Worm (Caenorhabditis elegans) whole organism, L1 larva: ENCODE results near the gene ceh-18.

ENCODE experiments used
- C16A3.4 ChIP-seq: fragments of 150-350 bp; optimal IDR thresholded peaks from 2 replicates; lab custom pipeline; 2014; ENCODE audit warnings: missing biosample characterization, missing genetic modification characterization
- aly-2 ChIP-seq: fragments of 150-350 bp; optimal IDR thresholded peaks from 2 replicates; lab custom pipeline; 2014; ENCODE audit warnings: missing biosample characterization, missing genetic modification characterization
- ama-1 ChIP-seq: fragments of 150-350 bp; optimal IDR thresholded peaks from 2 replicates; lab custom pipeline; 2014
- ceh-90 ChIP-seq: sonication (generic microtip); optimal IDR thresholded peaks from 2 replicates; lab custom pipeline; 2016; ENCODE audit warnings: missing genetic modification characterization, missing compliant biosample characterization
- lin-13 ChIP-seq: fragments of 150-350 bp; optimal IDR thresholded peaks from 2 replicates; lab custom pipeline; 2014; ENCODE audit warnings: missing biosample characterization, missing genetic modification reagents, missing genetic modification characterization
- nhr-20 ChIP-seq: sonication (generic microtip); optimal IDR thresholded peaks from 2 replicates; lab custom pipeline; 2016; ENCODE audit warnings: mild to moderate bottlenecking, missing genetic modification characterization, missing compliant biosample characterization
- sox-4 ChIP-seq: sonication (generic microtip); optimal IDR thresholded peaks from 2 replicates; lab custom pipeline; 2016; ENCODE audit warnings: missing genetic modification characterization, missing compliant biosample characterization
- sptf-1 ChIP-seq: fragments of 150-350 bp; optimal IDR thresholded peaks from 2 replicates; lab custom pipeline; 2014; ENCODE audit warnings: missing biosample characterization, missing genetic modification characterization
- swsn-7 ChIP-seq: sonication (generic microtip); optimal IDR thresholded peaks from 2 replicates; lab custom pipeline; 2016; ENCODE audit warnings: missing genetic modification characterization, missing compliant biosample characterization

- TF ChIP-seq aly-2 (tag; lab: Kevin White, UChicago): no peak
- peak; percentile 72 for TF ChIP-seq nhr-20 (tag; lab: Kevin White, UChicago)
- peak; percentile 20 for TF ChIP-seq sox-4 (tag; lab: Kevin White, UChicago)
- peak; percentile 18 for TF ChIP-seq swsn-7
- TF ChIP-seq ceh-90 (tag; lab: Kevin White, UChicago): no peak
- peak; percentile 22 for TF ChIP-seq lin-13 (GFP tag; lab: Kevin White, UChicago)
- TF ChIP-seq C16A3.4 (tag; lab: Kevin White, UChicago): peak; percentile 7
- TF ChIP-seq ama-1: no peak
- TF ChIP-seq sptf-1 (tag; lab: Kevin White, UChicago): no peak
These were observed 18.4 kb downstream of the ceh-18 start for ce11 chrX:3839172-3839571.
